Worm (Caenorhabditis elegans) whole organism, late embryonic: ENCODE results near the gene D1025.1.
A peak's percentile ranks its signal among the peaks of the same experiment; 100 is the strongest.

ENCODE experiments used
- ama-1 ChIP-seq: fragments of 150-350 bp; optimal IDR thresholded peaks from 2 replicates; lab custom pipeline; 2014
- ceh-45 ChIP-seq: fragments of 200-800 bp; sonication (Bioruptor generic); IDR thresholded peaks from 2 replicates; pipeline ENCODE4 v1.3.6; 2022; ENCODE audit warnings: missing genetic modification reagents, missing genetic modification characterization, missing compliant biosample characterization
- fkh-6 ChIP-seq: sonication (generic microtip); optimal IDR thresholded peaks from 2 replicates; lab custom pipeline; 2016; ENCODE audit warnings: missing genetic modification characterization, missing compliant biosample characterization
- hlh-6 ChIP-seq: sonication (generic microtip); optimal IDR thresholded peaks from 2 replicates; lab custom pipeline; 2016; ENCODE audit warnings: missing genotype, missing genetic modification characterization, missing compliant biosample characterization
- odd-2 ChIP-seq: sonication (generic microtip); optimal IDR thresholded peaks from 2 replicates; lab custom pipeline; 2017; ENCODE audit warnings: antibody characterized with exemption, mild to moderate bottlenecking, missing genetic modification characterization, missing compliant biosample characterization
- pat-9 ChIP-seq: fragments of 200-800 bp; sonication (Bioruptor generic); optimal IDR thresholded peaks from 2 replicates; lab custom pipeline; 2018; ENCODE audit warnings: mild to moderate bottlenecking, missing genetic modification characterization, moderate library complexity, missing compliant biosample characterization
- ztf-16 ChIP-seq: sonication (generic microtip); optimal IDR thresholded peaks from 2 replicates; lab custom pipeline; 2017; ENCODE audit warnings: missing genetic modification characterization, missing compliant biosample characterization

DNA sequence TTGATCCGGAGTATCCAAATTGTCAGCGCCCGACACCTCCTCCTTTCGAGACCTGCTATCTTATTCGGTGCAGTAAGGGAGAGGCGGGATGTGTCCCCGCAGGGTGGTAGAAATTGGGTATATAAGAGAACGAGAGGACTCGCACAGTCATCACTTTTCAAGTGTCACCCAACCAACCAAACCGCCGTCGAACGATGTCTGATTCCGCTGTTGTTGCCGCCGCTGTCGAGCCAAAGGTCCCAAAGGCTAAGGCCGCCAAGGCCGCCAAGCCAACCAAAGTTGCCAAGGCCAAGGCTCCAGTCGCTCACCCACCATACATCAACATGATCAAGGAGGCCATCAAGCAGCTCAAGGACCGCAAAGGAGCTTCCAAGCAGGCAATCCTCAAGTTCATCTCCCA is 30.6 kb upstream of the D1025.1 start, which contains the start of gene his-24:
- TF ChIP-seq ama-1 (lab: Kevin White, UChicago) (peak; percentile 67), odd-2 (tag; lab: Kevin White, UChicago) (no peak), pat-9 (no peak), ztf-16 (tag; lab: Kevin White, UChicago) (no peak), fkh-6 (tag; lab: Kevin White, UChicago) (no peak), hlh-6 (tag; lab: Kevin White, UChicago) (no peak), ceh-45 (GFP tag; lab: Robert Waterston, UW) (0 out of 2 replicates have a peak, but pooled peaks have one; percentile 48)
